Worm (Caenorhabditis elegans) whole organism, L1 larva: ENCODE data around the gene F53B7.7.

Experiments used
- C04F5.9 ChIP-seq: sonication (generic microtip); optimal IDR thresholded peaks from 2 replicates; lab custom pipeline; 2016; ENCODE audit warnings: missing genetic modification characterization, missing compliant biosample characterization
- C16A3.4 ChIP-seq: fragments of 150-350 bp; optimal IDR thresholded peaks from 2 replicates; lab custom pipeline; 2014; ENCODE audit warnings: missing biosample characterization, missing genetic modification characterization
- C34B4.2 ChIP-seq: sonication (generic microtip); optimal IDR thresholded peaks from 2 replicates; lab custom pipeline; 2017; ENCODE audit warnings: mild to moderate bottlenecking, missing genetic modification characterization, missing compliant biosample characterization
- aha-1 ChIP-seq: fragments of 150-350 bp; optimal IDR thresholded peaks from 2 replicates; lab custom pipeline; 2014; ENCODE audit warnings: missing biosample characterization, missing genetic modification characterization
- alr-1 ChIP-seq: fragments of 200-800 bp; sonication (Bioruptor generic); optimal IDR thresholded peaks from 2 replicates; lab custom pipeline; 2018; ENCODE audit warnings: borderline replicate concordance, mild to moderate bottlenecking, missing genetic modification characterization, missing compliant biosample characterization
- aly-2 ChIP-seq: fragments of 150-350 bp; optimal IDR thresholded peaks from 2 replicates; lab custom pipeline; 2014; ENCODE audit warnings: missing biosample characterization, missing genetic modification characterization
- ama-1 ChIP-seq: fragments of 150-350 bp; optimal IDR thresholded peaks from 2 replicates; lab custom pipeline; 2014
- blmp-1 ChIP-seq: fragments of 150-350 bp; optimal IDR thresholded peaks from 2 replicates; lab custom pipeline; 2014; ENCODE audit warnings: missing biosample characterization, missing genetic modification characterization
- ceh-63 ChIP-seq: fragments of 200-800 bp; sonication (Bioruptor generic); optimal IDR thresholded peaks from 2 replicates; lab custom pipeline; 2018; ENCODE audit warnings: mild to moderate bottlenecking, missing genetic modification characterization, missing compliant biosample characterization
- ceh-8 ChIP-seq: fragments of 200-800 bp; sonication (Bioruptor generic); optimal IDR thresholded peaks from 2 replicates; lab custom pipeline; 2018; ENCODE audit warnings: mild to moderate bottlenecking, missing genetic modification characterization, moderate library complexity, missing compliant biosample characterization
- ces-1 ChIP-seq: fragments of 150-350 bp; optimal IDR thresholded peaks from 2 replicates; lab custom pipeline; 2014; ENCODE audit warnings: missing biosample characterization, missing genetic modification reagents, missing genetic modification characterization
- dsc-1 ChIP-seq: sonication (generic microtip); optimal IDR thresholded peaks from 2 replicates; lab custom pipeline; 2016; ENCODE audit warnings: mild to moderate bottlenecking, missing genetic modification characterization, missing compliant biosample characterization
- efl-3 ChIP-seq: fragments of 200-800 bp; sonication (Bioruptor generic); optimal IDR thresholded peaks from 2 replicates; lab custom pipeline; 2018; ENCODE audit warnings: mild to moderate bottlenecking, missing genetic modification characterization, missing compliant biosample characterization
- egl-27 ChIP-seq, 2 experiments: fragments of 150-350 bp in 1 of 2; sonication (generic microtip); optimal IDR thresholded peaks; 3 replicates each; lab custom pipeline; 2017 to 2018; ENCODE audit warnings: missing biosample characterization in 2 of 2, missing genetic modification characterization in 2 of 2, missing genetic modification reagents in 2 of 2
- elt-2 ChIP-seq: sonication (generic microtip); optimal IDR thresholded peaks from 2 replicates; lab custom pipeline; 2016; ENCODE audit warnings: missing genetic modification characterization, mild to moderate bottlenecking, inconsistent platforms, missing compliant biosample characterization, missing genetic modification reagents
- fkh-10 ChIP-seq: sonication (generic microtip); optimal IDR thresholded peaks from 2 replicates; lab custom pipeline; 2017; ENCODE audit warnings: missing biosample characterization, missing genetic modification reagents, missing genetic modification characterization
- fkh-4 ChIP-seq: sonication (generic microtip); optimal IDR thresholded peaks from 2 replicates; lab custom pipeline; 2016; ENCODE audit warnings: missing compliant biosample characterization, missing genetic modification characterization, borderline replicate concordance
- fos-1 ChIP-seq: fragments of 150-350 bp; optimal IDR thresholded peaks from 2 replicates; lab custom pipeline; 2014; ENCODE audit warnings: missing biosample characterization, missing genetic modification characterization
- grh-1 ChIP-seq: fragments of 200-800 bp; sonication (Bioruptor generic); IDR thresholded peaks from 2 replicates; pipeline ENCODE4 v1.3.6; 2022; ENCODE audit warnings: missing genetic modification reagents, missing genetic modification characterization, missing compliant biosample characterization
- hpl-2 ChIP-seq: fragments of 150-350 bp; optimal IDR thresholded peaks from 2 replicates; lab custom pipeline; 2014; ENCODE audit warnings: missing biosample characterization, missing genetic modification reagents, missing genetic modification characterization
- irx-1 ChIP-seq: sonication (generic microtip); optimal IDR thresholded peaks from 2 replicates; lab custom pipeline; 2016; ENCODE audit warnings: missing genetic modification characterization, missing compliant biosample characterization
- isw-1 ChIP-seq: fragments of 200-800 bp; sonication (Bioruptor generic); IDR thresholded peaks from 2 replicates; pipeline ENCODE4 v1.3.6; 2022; ENCODE audit warnings: missing genetic modification characterization, missing compliant biosample characterization
- jun-1 ChIP-seq: fragments of 150-350 bp; optimal IDR thresholded peaks from 2 replicates; lab custom pipeline; 2014; ENCODE audit warnings: missing biosample characterization, missing genetic modification reagents, missing genetic modification characterization
- lin-35 ChIP-seq, 2 experiments: fragments of 150-350 bp; optimal IDR thresholded peaks; 2 replicates each; lab custom pipeline; 2014; ENCODE audit warnings: missing biosample characterization in 2 of 2, missing genetic modification characterization in 2 of 2, missing genetic modification reagents in 2 of 2
- lin-39 ChIP-seq: fragments of 150-350 bp; optimal IDR thresholded peaks from 2 replicates; lab custom pipeline; 2014; ENCODE audit warnings: missing biosample characterization, missing genetic modification reagents, missing genetic modification characterization
- lir-3 ChIP-seq: sonication (generic microtip); optimal IDR thresholded peaks from 2 replicates; lab custom pipeline; 2016; ENCODE audit warnings: mild to moderate bottlenecking, missing genetic modification characterization, moderate library complexity, missing compliant biosample characterization; ENCODE audit not compliant: poor library complexity
- lsy-2 ChIP-seq, 2 experiments: fragments of 150-350 bp; optimal IDR thresholded peaks; 2 replicates each; lab custom pipeline; 2014; ENCODE audit warnings: missing biosample characterization in 2 of 2, missing genetic modification characterization in 2 of 2
- mep-1 ChIP-seq: fragments of 150-350 bp; optimal IDR thresholded peaks from 2 replicates; lab custom pipeline; 2014; ENCODE audit warnings: missing biosample characterization, missing genetic modification characterization
- nhr-237 ChIP-seq: fragments of 150-350 bp; optimal IDR thresholded peaks from 2 replicates; lab custom pipeline; 2014; ENCODE audit warnings: missing biosample characterization, missing genetic modification characterization
- nhr-28 ChIP-seq: fragments of 150-350 bp; optimal IDR thresholded peaks from 2 replicates; lab custom pipeline; 2014; ENCODE audit warnings: missing biosample characterization, missing genetic modification characterization
- nhr-71 ChIP-seq: sonication (generic microtip); optimal IDR thresholded peaks from 2 replicates; lab custom pipeline; 2016; ENCODE audit warnings: mild to moderate bottlenecking, missing genetic modification characterization, moderate library complexity, missing compliant biosample characterization
- nhr-76 ChIP-seq: sonication (generic microtip); optimal IDR thresholded peaks from 2 replicates; lab custom pipeline; 2017; ENCODE audit warnings: missing biosample characterization, missing genetic modification characterization
- nhr-84 ChIP-seq: sonication (generic microtip); optimal IDR thresholded peaks from 2 replicates; lab custom pipeline; 2017; ENCODE audit warnings: missing biosample characterization, missing genetic modification characterization
- nhr-85 ChIP-seq: sonication (generic microtip); peaks from one replicate; lab custom pipeline; 2016; ENCODE audit warnings: missing genetic modification characterization, inconsistent platforms, missing compliant biosample characterization
- nhr-90 ChIP-seq: sonication (generic microtip); optimal IDR thresholded peaks from 2 replicates; lab custom pipeline; 2016; ENCODE audit warnings: mild to moderate bottlenecking, missing genetic modification characterization, missing compliant biosample characterization; ENCODE audit not compliant: poor library complexity
- pag-3 ChIP-seq: sonication (generic microtip); optimal IDR thresholded peaks from 2 replicates; lab custom pipeline; 2017; ENCODE audit warnings: missing genetic modification characterization, mild to moderate bottlenecking, missing compliant biosample characterization, antibody characterized with exemption, borderline replicate concordance; ENCODE audit not compliant: insufficient read depth
- pax-3 ChIP-seq: fragments of 200-800 bp; sonication (Bioruptor generic); optimal IDR thresholded peaks from 2 replicates; lab custom pipeline; 2018; ENCODE audit warnings: mild to moderate bottlenecking, missing genetic modification characterization, moderate library complexity, missing compliant biosample characterization
- skn-1 ChIP-seq: fragments of 150-350 bp; optimal IDR thresholded peaks from 2 replicates; lab custom pipeline; 2014; ENCODE audit warnings: missing biosample characterization, missing genetic modification characterization
- sptf-1 ChIP-seq: fragments of 150-350 bp; optimal IDR thresholded peaks from 2 replicates; lab custom pipeline; 2014; ENCODE audit warnings: missing biosample characterization, missing genetic modification characterization
- sup-37 ChIP-seq: fragments of 200-800 bp; sonication (Bioruptor generic); optimal IDR thresholded peaks from 2 replicates; lab custom pipeline; 2018; ENCODE audit warnings: mild to moderate bottlenecking, missing genetic modification characterization, missing compliant biosample characterization
- swsn-7 ChIP-seq: sonication (generic microtip); optimal IDR thresholded peaks from 2 replicates; lab custom pipeline; 2016; ENCODE audit warnings: missing genetic modification characterization, missing compliant biosample characterization
- unc-130 ChIP-seq: fragments of 150-350 bp; optimal IDR thresholded peaks from 2 replicates; lab custom pipeline; 2017; ENCODE audit warnings: missing biosample characterization, missing genetic modification characterization, inconsistent platforms
- unc-30 ChIP-seq: sonication (generic microtip); optimal IDR thresholded peaks from 2 replicates; lab custom pipeline; 2017; ENCODE audit warnings: missing biosample characterization, missing genetic modification characterization
- unc-62 ChIP-seq: fragments of 150-350 bp; optimal IDR thresholded peaks from 2 replicates; lab custom pipeline; 2014; ENCODE audit warnings: missing biosample characterization, missing genetic modification reagents, missing genetic modification characterization
- unc-98 ChIP-seq: fragments of 200-800 bp; sonication (Bioruptor generic); IDR thresholded peaks from 2 replicates; pipeline ENCODE4 v1.3.6; 2022; ENCODE audit warnings: missing genetic modification characterization, missing compliant biosample characterization
- vab-15 ChIP-seq: sonication (generic microtip); optimal IDR thresholded peaks from 2 replicates; lab custom pipeline; 2017; ENCODE audit warnings: missing genotype, mild to moderate bottlenecking, missing genetic modification characterization, missing compliant biosample characterization
- xbp-1 ChIP-seq: sonication (generic microtip); optimal IDR thresholded peaks from 2 replicates; lab custom pipeline; 2016; ENCODE audit warnings: missing genetic modification characterization, missing compliant biosample characterization
- zag-1 ChIP-seq: fragments of 150-350 bp; optimal IDR thresholded peaks from 2 replicates; lab custom pipeline; 2014; ENCODE audit warnings: missing biosample characterization, missing genetic modification characterization
- zip-4 ChIP-seq: fragments of 200-800 bp; sonication (Bioruptor generic); optimal IDR thresholded peaks from 2 replicates; lab custom pipeline; 2018; ENCODE audit warnings: mild to moderate bottlenecking, missing genetic modification characterization, moderate library complexity, missing compliant biosample characterization
- ztf-11 ChIP-seq, 2 experiments: sonication (generic microtip); optimal IDR thresholded peaks; 2 replicates each; lab custom pipeline; 2016 to 2017; ENCODE audit warnings: missing genetic modification characterization in 2 of 2, missing biosample characterization in 1 of 2, missing compliant biosample characterization in 1 of 2
- ztf-4 ChIP-seq: fragments of 150-350 bp; optimal IDR thresholded peaks from 2 replicates; lab custom pipeline; 2014; ENCODE audit warnings: missing biosample characterization, missing genetic modification characterization

F53B7.7 gene

ce11 chrV:10991789-10992188 is 7.1 kb upstream of the F53B7.7 start, which contains the start of gene frpr-9:
Gene frpr-9 (plus strand): TSS chrV:10992089.
- TF ChIP-seq fos-1 (tag; lab: Kevin White, UChicago) = no peak
- TF ChIP-seq unc-130 (tag; lab: Kevin White, UChicago) = no peak
- TF ChIP-seq egl-27 (tag; optimal IDR thresholded peaks at IDR 0.05; lab: Kevin White, UChicago) = no peak
- no peak for TF ChIP-seq aha-1 (tag; lab: Kevin White, UChicago)
- TF ChIP-seq, all 84 proteins: peak for 0

- TF ChIP-seq aly-2 (tag; lab: Kevin White, UChicago) (no peak), fos-1 (tag; lab: Kevin White, UChicago) (peak; percentile 51), vab-15 (no peak), unc-62 (GFP tag; lab: Kevin White, UChicago) (no peak), unc-30 (tag; lab: Kevin White, UChicago) (no peak), fkh-10 (GFP tag; lab: Kevin White, UChicago) (peak; percentile 26), isw-1 (GFP tag; lab: Robert Waterston, UW) (peak; percentile 59), zag-1 (tag; lab: Kevin White, UChicago) (no peak), nhr-71 (tag; lab: Kevin White, UChicago) (peak; percentile 81), dsc-1 (tag; lab: Kevin White, UChicago) (peak; percentile 60), lin-39 (tag; lab: Kevin White, UChicago) (no peak), xbp-1 (peak; percentile 70), nhr-28 (tag; lab: Kevin White, UChicago) (no peak), sptf-1 (tag; lab: Kevin White, UChicago) (no peak), unc-130 (tag; lab: Kevin White, UChicago) (peak; percentile 43), elt-2 (tag; lab: Kevin White, UChicago) (no peak), sup-37 (GFP tag; lab: Kevin White, UChicago) (no peak), ceh-8 (GFP tag; lab: Kevin White, UChicago) (peak; percentile 17), mep-1 (tag; lab: Kevin White, UChicago) (peak; percentile 90), nhr-90 (tag; lab: Kevin White, UChicago) (peak; percentile 53), aha-1 (tag; lab: Kevin White, UChicago) (no peak), C34B4.2 (tag; lab: Kevin White, UChicago) (no peak), fkh-4 (no peak), ceh-63 (no peak), alr-1 (tag; lab: Kevin White, UChicago) (no peak), blmp-1 (peak; percentile 93), hpl-2 (no peak), grh-1 (GFP tag; lab: Robert Waterston, UW) (no peak; the same call in 1 of the 2 replicates), pag-3 (no peak), efl-3 (no peak), ces-1 (no peak), jun-1 (tag; lab: Kevin White, UChicago) (peak; percentile 23), zip-4 (GFP tag; lab: Kevin White, UChicago) (no peak), ztf-11 (tag; optimal IDR thresholded peaks at IDR 0.05; lab: Kevin White, UChicago) (no peak), lsy-2 (tag; optimal IDR thresholded peaks at IDR 0.05; lab: Kevin White, UChicago) (peak; percentile 81 to 90), lir-3 (peak; percentile 29), C04F5.9 (no peak), pax-3 (peak; percentile 24), nhr-237 (tag; lab: Kevin White, UChicago) (no peak), nhr-85 (peak; percentile 65), lin-35 (GFP tag; optimal IDR thresholded peaks at IDR 0.05; lab: Kevin White, UChicago) (peak; percentile 97 to 98), nhr-76 (tag; lab: Kevin White, UChicago) (no peak), C16A3.4 (peak; percentile 87), skn-1 (peak; percentile 88), nhr-84 (tag; lab: Kevin White, UChicago) (no peak), swsn-7 (tag; lab: Kevin White, UChicago) (peak; percentile 66), ama-1 (no peak), irx-1 (tag; lab: Kevin White, UChicago) (peak; percentile 29), ztf-4 (no peak), unc-98 (no peak)
Observed at ce11 chrV:11000650-11001049, 1.8 kb downstream of the F53B7.7 start, which contains the start of gene isy-1. Gene isy-1 (minus strand): TSS chrV:11000699.
